Worm (Caenorhabditis elegans): Measurements from ENCODE around the gene R07E4.1.

DNA sequence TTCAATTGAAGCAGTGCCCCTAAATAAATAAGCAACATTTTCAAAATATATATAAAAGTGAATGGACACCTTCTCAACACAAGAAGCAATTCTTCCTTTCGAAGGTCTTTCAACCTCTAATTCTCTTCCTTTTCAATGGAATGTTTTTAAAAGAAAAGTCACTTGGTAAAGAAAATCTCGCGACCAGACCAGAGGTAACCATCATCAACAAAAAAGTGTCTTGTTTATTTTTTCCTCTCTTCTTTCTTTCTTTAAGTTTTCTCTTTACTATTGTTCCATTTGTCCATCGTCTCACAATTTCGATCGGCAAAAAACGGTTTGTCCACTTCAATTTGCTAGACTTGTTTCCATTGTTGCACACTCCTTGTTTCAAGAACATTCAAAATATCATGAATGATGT, 56.2 kb downstream of the R07E4.1 start, which contains the start of gene C09B8.8:
- TF ChIP-seq ceh-82 (tag; optimal IDR thresholded peaks at IDR 0.05) (no peak), ztf-11 (tag; optimal IDR thresholded peaks at IDR 0.05) (no peak), nhr-12 (tag; optimal IDR thresholded peaks at IDR 0.05) (no peak), nhr-76 (tag; optimal IDR thresholded peaks at IDR 0.05) (no peak), pqm-1 (tag; optimal IDR thresholded peaks at IDR 0.05) (no peak), nfya-1 (tag; optimal IDR thresholded peaks at IDR 0.05; ENCODE audit: insufficient read depth) (no peak), ZK546.5 (tag; optimal IDR thresholded peaks at IDR 0.05) (no peak), ama-1 (optimal IDR thresholded peaks at IDR 0.05) (no peak), nhr-23 (tag; optimal IDR thresholded peaks at IDR 0.05) (no peak)

Measured in whole organism, L3 larva.